Worm (Caenorhabditis elegans): ENCODE data around the gene pccb-1.

The pccb-1 gene

DNA sequence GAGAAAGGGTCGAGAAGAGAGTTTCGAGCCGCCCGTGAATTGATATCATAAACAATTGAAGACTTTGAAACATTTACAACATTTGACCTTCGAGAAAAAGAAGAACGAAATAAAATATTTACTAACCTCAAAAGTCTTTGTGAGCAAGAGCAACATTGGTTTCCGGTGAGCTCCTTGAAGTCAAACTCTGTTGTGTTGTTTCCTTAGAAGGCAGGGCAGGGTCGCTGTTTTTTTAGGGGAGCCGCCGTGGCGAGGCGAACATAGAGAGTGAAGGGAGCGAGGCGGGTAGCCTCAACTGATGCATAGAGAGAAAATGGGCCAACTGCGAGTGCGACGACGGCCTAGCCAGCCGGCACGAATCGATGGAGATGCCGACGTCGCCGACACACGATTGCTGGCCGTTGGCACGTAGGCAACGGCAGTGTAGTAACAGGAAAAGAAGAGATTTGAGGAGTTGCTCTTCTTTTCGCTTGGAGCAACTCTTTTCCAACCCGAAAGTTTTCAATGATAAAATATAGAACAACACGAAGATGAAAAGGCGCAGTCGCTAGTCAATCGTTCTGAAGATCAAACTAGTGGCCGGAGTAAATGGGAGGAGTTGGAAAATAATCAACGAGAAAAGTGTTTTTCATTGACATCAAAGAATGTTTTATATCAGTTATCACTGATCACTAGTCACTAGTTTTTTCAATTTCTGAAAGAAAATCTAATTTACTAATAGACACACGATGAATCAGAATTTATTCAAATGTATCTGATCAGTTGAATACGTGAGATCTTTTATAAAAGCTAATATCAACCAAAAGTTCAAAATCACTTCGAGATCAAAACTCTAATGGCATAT lies 26.9 kb downstream of the pccb-1 start, which contains the start of gene mai-1:
Gene mai-1 (minus strand): TSS at position 557 of the 844 bp plus-strand sequence.
- no peak for TF ChIP-seq unc-62 (GFP tag; optimal IDR thresholded peaks at IDR 0.05)
- no peak for TF ChIP-seq nhr-11 (tag; optimal IDR thresholded peaks at IDR 0.05)
- TF ChIP-seq mbf-1 (tag; optimal IDR thresholded peaks at IDR 0.05): no peak
- TF ChIP-seq unc-39 (tag; optimal IDR thresholded peaks at IDR 0.05): no peak
- TF ChIP-seq nhr-21 (tag; optimal IDR thresholded peaks at IDR 0.05): no peak
- peak; percentile 65 for TF ChIP-seq nhr-129 (tag; optimal IDR thresholded peaks at IDR 0.05)
- TF ChIP-seq lsy-2 (tag; optimal IDR thresholded peaks at IDR 0.05): peak in 1 of 2 experiments; percentile 46
- TF ChIP-seq ztf-1 (GFP tag; conservative IDR thresholded peaks at IDR 0.05): no peak
- peak; percentile 28 for TF ChIP-seq ztf-4 (tag; optimal IDR thresholded peaks at IDR 0.05)
- no peak for TF ChIP-seq nhr-10 (tag; optimal IDR thresholded peaks at IDR 0.05)
- peak; percentile 16 for TF ChIP-seq ceh-82 (tag; optimal IDR thresholded peaks at IDR 0.05)
- TF ChIP-seq mab-5 (tag; optimal IDR thresholded peaks at IDR 0.05): no peak
- TF ChIP-seq sma-3 (GFP tag; optimal IDR thresholded peaks at IDR 0.05): no peak
- TF ChIP-seq ama-1 (optimal IDR thresholded peaks at IDR 0.05): peak; percentile 37
- TF ChIP-seq sem-4 (tag; optimal IDR thresholded peaks at IDR 0.05): peak; percentile 19
- TF ChIP-seq nhr-237 (tag; optimal IDR thresholded peaks at IDR 0.05): no peak
- TF ChIP-seq lin-11 (tag; optimal IDR thresholded peaks at IDR 0.05): peak; percentile 68
- no peak for TF ChIP-seq nhr-77 (tag; optimal IDR thresholded peaks at IDR 0.05)
- TF ChIP-seq blmp-1 (tag; optimal IDR thresholded peaks at IDR 0.05; ENCODE audit: insufficient read depth): no peak
- TF ChIP-seq peb-1 (tag; optimal IDR thresholded peaks at IDR 0.05): no peak
- no peak for TF ChIP-seq elt-1 (tag; optimal IDR thresholded peaks at IDR 0.05)
- TF ChIP-seq crh-2 (tag; optimal IDR thresholded peaks at IDR 0.05): peak; percentile 23
- TF ChIP-seq mdl-1 (tag; optimal IDR thresholded peaks at IDR 0.05): peak in 1 of 2 experiments; percentile 6
- TF ChIP-seq ceh-16 (tag; optimal IDR thresholded peaks at IDR 0.05): no peak
- TF ChIP-seq aly-2 (tag; optimal IDR thresholded peaks at IDR 0.05): no peak
- no peak for TF ChIP-seq ZK546.5 (tag; optimal IDR thresholded peaks at IDR 0.05)
- TF ChIP-seq nhr-6 (tag; optimal IDR thresholded peaks at IDR 0.05): no peak
- no peak for TF ChIP-seq nhr-23 (tag; optimal IDR thresholded peaks at IDR 0.05)
- TF ChIP-seq R02D3.7 (tag; optimal IDR thresholded peaks at IDR 0.05): no peak
- TF ChIP-seq fos-1 (tag; optimal IDR thresholded peaks at IDR 0.05): peak; percentile 21
- TF ChIP-seq lin-13 (GFP tag; optimal IDR thresholded peaks at IDR 0.05): peak; percentile 35
- TF ChIP-seq dmd-4 (tag; optimal IDR thresholded peaks at IDR 0.05): no peak
- TF ChIP-seq F13H6.1 (tag; optimal IDR thresholded peaks at IDR 0.05): peak; percentile 51
- TF ChIP-seq alr-1 (tag; optimal IDR thresholded peaks at IDR 0.05): no peak
- TF ChIP-seq C34F6.9 (tag; optimal IDR thresholded peaks at IDR 0.05): peak; percentile 50
- no peak for TF ChIP-seq elt-3 (tag; optimal IDR thresholded peaks at IDR 0.05)
- TF ChIP-seq Y55F3AM.14 (GFP tag; optimal IDR thresholded peaks at IDR 0.05): no peak
- TF ChIP-seq unc-55 (GFP tag; optimal IDR thresholded peaks at IDR 0.05): no peak
- peak; percentile 73 for TF ChIP-seq zag-1 (tag; optimal IDR thresholded peaks at IDR 0.05)
- TF ChIP-seq snpc-4 (tag; optimal IDR thresholded peaks at IDR 0.05): no peak
- no peak for TF ChIP-seq gmeb-1 (tag; optimal IDR thresholded peaks at IDR 0.05)
- TF ChIP-seq ztf-11 (tag; optimal IDR thresholded peaks at IDR 0.05): no peak
- no peak for TF ChIP-seq lin-39 (tag; optimal IDR thresholded peaks at IDR 0.05)
- TF ChIP-seq egl-27 (tag; optimal IDR thresholded peaks at IDR 0.05): no peak
- no peak for TF ChIP-seq skn-1 (tag; optimal IDR thresholded peaks at IDR 0.05)
- no peak for TF ChIP-seq sma-9 (GFP tag; optimal IDR thresholded peaks at IDR 0.05)
- no peak for TF ChIP-seq sma-9 (tag; optimal IDR thresholded peaks at IDR 0.05)
- no peak for TF ChIP-seq nhr-25 (tag; optimal IDR thresholded peaks at IDR 0.05)
- TF ChIP-seq nhr-12 (tag; optimal IDR thresholded peaks at IDR 0.05): no peak

Data from whole organism, L2 larva.